Fruit fly (Drosophila melanogaster): ENCODE results near the gene Marf.

The Marf gene

DNA sequence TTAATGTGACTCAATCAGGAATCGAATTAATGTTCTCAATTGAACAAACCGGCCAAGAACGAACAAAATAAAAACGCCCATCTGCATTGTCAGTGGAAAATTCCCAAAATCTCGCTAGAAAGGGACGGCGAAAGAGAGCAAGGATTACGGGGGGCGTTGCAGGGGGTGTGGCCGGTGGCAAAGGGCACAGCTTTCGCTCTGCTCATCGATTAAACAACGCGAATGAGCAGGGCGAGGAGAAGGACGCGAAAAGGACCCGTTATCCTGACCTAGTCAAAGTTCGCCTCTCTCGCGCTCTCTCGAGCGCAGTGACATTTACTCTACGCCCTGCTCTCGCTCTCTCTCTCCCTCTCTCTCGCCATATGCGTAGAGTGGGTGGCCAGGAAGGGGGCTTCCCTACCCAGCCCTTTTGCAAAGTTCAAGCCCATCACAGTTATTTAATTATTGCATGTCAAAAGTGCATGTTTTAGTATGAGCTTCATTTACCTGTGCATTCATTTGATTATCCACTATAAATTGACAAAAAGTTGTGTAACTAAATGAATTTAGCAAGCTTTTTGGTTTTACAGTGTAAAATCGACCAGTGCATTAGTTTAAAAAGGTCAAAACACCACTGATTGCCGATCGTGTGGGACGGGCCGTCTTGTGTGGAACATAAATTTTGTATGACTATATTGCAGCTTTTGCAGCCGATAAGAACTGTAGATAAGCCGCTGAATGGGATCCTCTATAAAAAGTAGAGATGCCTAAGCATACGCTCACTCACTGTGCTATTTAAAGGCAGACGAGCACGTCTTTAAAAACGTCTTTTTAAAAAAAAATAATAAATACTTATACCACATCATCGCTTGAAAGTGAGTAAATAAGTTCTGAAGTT is 26.8 kb upstream of the Marf start (continued):
- TF ChIP-seq CG2120 (GFP tag; optimal IDR thresholded peaks at IDR 0.05) (peak; percentile 38), Xrp1 (GFP tag; IDR thresholded peaks at IDR 0.05) (peak; percentile 22; the same call in 1 of the 2 replicates), phol (tag; optimal IDR thresholded peaks at IDR 0.05) (peak; percentile 2), CG3847 (GFP tag; IDR thresholded peaks at IDR 0.05) (0 out of 2 replicates have a peak, but pooled peaks have one; percentile 13), pum (GFP tag; optimal IDR thresholded peaks at IDR 0.05) (no peak), crol (GFP tag; IDR thresholded peaks at IDR 0.05) (peak; percentile 76), gro (GFP tag; optimal IDR thresholded peaks at IDR 0.05) (no peak), CG8944 (GFP tag; optimal IDR thresholded peaks at IDR 0.05) (peak; percentile 1), sr (GFP tag; IDR thresholded peaks at IDR 0.05) (no peak), tx (GFP tag; optimal IDR thresholded peaks at IDR 0.05) (no peak), CG1603 (tag; optimal IDR thresholded peaks at IDR 0.05) (peak; percentile 31), Doc2 (GFP tag; IDR thresholded peaks at IDR 0.05) (no peak), jumu (GFP tag; optimal IDR thresholded peaks at IDR 0.05) (no peak), bsh (GFP tag; optimal IDR thresholded peaks at IDR 0.05) (peak in 1 of 2 experiments; percentile 21), CG9609 (GFP tag; optimal IDR thresholded peaks at IDR 0.05) (no peak), CG11247 (GFP tag; IDR thresholded peaks at IDR 0.05) (0 out of 2 replicates have a peak, but pooled peaks have one; percentile 19), chinmo (GFP tag; IDR thresholded peaks at IDR 0.05; ENCODE audit: partially characterized antibody) (no peak), HLH54F (GFP tag; optimal IDR thresholded peaks at IDR 0.05) (peak; percentile 4), Oli (tag; optimal IDR thresholded peaks at IDR 0.05) (peak; percentile 18), CG13424 (tag; optimal IDR thresholded peaks at IDR 0.05) (peak; percentile 21), CG15073 (GFP tag; optimal IDR thresholded peaks at IDR 0.05) (no peak), Pdp1 (GFP tag; optimal IDR thresholded peaks at IDR 0.05) (peak; percentile 8 to 43), nom (GFP tag; optimal IDR thresholded peaks at IDR 0.05) (peak; percentile 16), onecut (GFP tag; IDR thresholded peaks at IDR 0.05) (peak; percentile 94), CG15696 (tag; optimal IDR thresholded peaks at IDR 0.05) (no peak), CG34376 (GFP tag; optimal IDR thresholded peaks at IDR 0.05) (peak; percentile 1), CG30403 (GFP tag; optimal IDR thresholded peaks at IDR 0.05) (peak; percentile 45), CG7786 (GFP tag; optimal IDR thresholded peaks at IDR 0.05) (peak; percentile 31), row (GFP tag; IDR thresholded peaks at IDR 0.05) (peak; percentile 40; the same call in 1 of the 3 replicates), ERR (GFP tag; optimal IDR thresholded peaks at IDR 0.05) (no peak), sob (GFP tag; IDR thresholded peaks at IDR 0.05) (no peak), CG10543 (GFP tag; optimal IDR thresholded peaks at IDR 0.05) (no peak), CG5180 (GFP tag; optimal IDR thresholded peaks at IDR 0.05) (no peak), corto (GFP tag; optimal IDR thresholded peaks at IDR 0.05) (no peak), Xbp1 (GFP tag; optimal IDR thresholded peaks at IDR 0.05) (peak; percentile 38), NFAT (GFP tag; IDR thresholded peaks at IDR 0.05) (0 out of 2 replicates have a peak, but pooled peaks have one; percentile 4), NC2α (GFP tag; optimal IDR thresholded peaks at IDR 0.05) (no peak), Hand (GFP tag; optimal IDR thresholded peaks at IDR 0.05) (peak; percentile 27), sima (GFP tag; optimal IDR thresholded peaks at IDR 0.05) (no peak), Scr (GFP tag; IDR thresholded peaks at IDR 0.05; ENCODE audit: partially characterized antibody) (no peak), ttk (GFP tag; IDR thresholded peaks at IDR 0.05) (peak; percentile 6; the same call in 1 of the 2 replicates), eve (GFP tag; optimal IDR thresholded peaks at IDR 0.05) (peak in 1 of 2 experiments; percentile 66), pfk (GFP tag; optimal IDR thresholded peaks at IDR 0.05) (no peak), CG13775 (GFP tag; optimal IDR thresholded peaks at IDR 0.05) (peak; percentile 27), Hsf (GFP tag; optimal IDR thresholded peaks at IDR 0.05) (no peak), disco-r (GFP tag; optimal IDR thresholded peaks at IDR 0.05) (no peak), Hr51 (GFP tag; optimal IDR thresholded peaks at IDR 0.05) (peak in 1 of 2 experiments; percentile 32)

Measured in whole organism, embryonic.